Worm (Caenorhabditis elegans) whole organism, L4 larva: ENCODE data around the gene ZC204.13.

ENCODE experiments used
- D1046.2 ChIP-seq: fragments of 200-800 bp; sonication (Bioruptor generic); IDR thresholded peaks from 2 replicates; pipeline ENCODE4 v1.3.6; 2022; ENCODE audit warnings: missing genetic modification characterization, missing compliant biosample characterization
- F10B5.3 ChIP-seq: sonication (generic microtip); optimal IDR thresholded peaks from 2 replicates; lab custom pipeline; 2016; ENCODE audit warnings: mild to moderate bottlenecking, missing genetic modification characterization, missing compliant biosample characterization
- F49E8.2 ChIP-seq: sonication (generic microtip); optimal IDR thresholded peaks from 2 replicates; lab custom pipeline; 2016; ENCODE audit warnings: missing compliant biosample characterization, mild to moderate bottlenecking, missing genetic modification characterization, borderline replicate concordance
- ZK546.5 ChIP-seq, 2 experiments: sonication (generic microtip); optimal IDR thresholded peaks; 2 replicates each; lab custom pipeline; 2017; ENCODE audit warnings: missing biosample characterization in 2 of 2, missing genetic modification characterization in 2 of 2
- aha-1 ChIP-seq: fragments of 150-350 bp; peaks from one replicate; lab custom pipeline; 2014; ENCODE audit warnings: missing biosample characterization, missing genetic modification characterization
- aly-2 ChIP-seq: sonication (generic microtip); optimal IDR thresholded peaks from 2 replicates; lab custom pipeline; 2018; ENCODE audit warnings: missing biosample characterization, missing genetic modification characterization
- ceh-28 ChIP-seq: fragments of 150-350 bp; optimal IDR thresholded peaks from 2 replicates; lab custom pipeline; 2014; ENCODE audit warnings: missing biosample characterization, missing genetic modification reagents, missing genetic modification characterization
- ceh-32 ChIP-seq: sonication (generic microtip); optimal IDR thresholded peaks from 2 replicates; lab custom pipeline; 2016; ENCODE audit warnings: mild to moderate bottlenecking, missing genetic modification characterization, missing compliant biosample characterization; ENCODE audit not compliant: poor library complexity
- ceh-44 ChIP-seq: fragments of 200-800 bp; sonication (Bioruptor generic); IDR thresholded peaks from 2 replicates; pipeline ENCODE4 v1.3.6; 2022; ENCODE audit warnings: missing genetic modification reagents, missing genetic modification characterization, missing compliant biosample characterization
- ctbp-1 ChIP-seq: fragments of 200-800 bp; sonication (Bioruptor generic); IDR thresholded peaks from 2 replicates; pipeline ENCODE4 v1.3.6; 2022; ENCODE audit warnings: missing genetic modification reagents, missing genetic modification characterization, missing compliant biosample characterization
- dmd-6 ChIP-seq: fragments of 200-800 bp; sonication (Bioruptor generic); IDR thresholded peaks from 2 replicates; pipeline ENCODE4 v1.3.6; 2022; ENCODE audit warnings: missing genetic modification reagents, missing genetic modification characterization, missing compliant biosample characterization
- duxl-1 ChIP-seq: sonication (generic microtip); optimal IDR thresholded peaks from 2 replicates; lab custom pipeline; 2016; ENCODE audit warnings: mild to moderate bottlenecking, missing genetic modification characterization, moderate library complexity, missing compliant biosample characterization; ENCODE audit not compliant: poor library complexity
- fkh-10 ChIP-seq: fragments of 150-350 bp; optimal IDR thresholded peaks from 2 replicates; lab custom pipeline; 2014; ENCODE audit warnings: missing biosample characterization, missing genetic modification reagents, missing genetic modification characterization
- fos-1 ChIP-seq: fragments of 150-350 bp; optimal IDR thresholded peaks from 2 replicates; lab custom pipeline; 2014; ENCODE audit warnings: missing biosample characterization, missing genetic modification characterization
- gei-8 ChIP-seq: fragments of 200-800 bp; sonication (Bioruptor generic); optimal IDR thresholded peaks from 2 replicates; lab custom pipeline; 2018; ENCODE audit warnings: mild to moderate bottlenecking, missing genetic modification characterization, missing compliant biosample characterization
- hlh-30 ChIP-seq: sonication (generic microtip); optimal IDR thresholded peaks from 2 replicates; lab custom pipeline; 2017; ENCODE audit warnings: antibody characterized with exemption, mild to moderate bottlenecking, missing genetic modification characterization, missing compliant biosample characterization; ENCODE audit not compliant: insufficient read depth
- lin-29 ChIP-seq: fragments of 200-800 bp; sonication (Bioruptor generic); IDR thresholded peaks from 2 replicates; pipeline ENCODE4 v1.3.6; 2022; ENCODE audit warnings: missing genetic modification reagents, missing genetic modification characterization, missing compliant biosample characterization
- mdl-1 ChIP-seq, 2 experiments: fragments of 150-350 bp in 1 of 2; sonication (generic microtip) in 1 of 2; optimal IDR thresholded peaks; 2 replicates each; lab custom pipeline; 2014 to 2017; ENCODE audit warnings: missing biosample characterization in 2 of 2, missing genetic modification characterization in 2 of 2
- mdt-29 ChIP-seq: fragments of 200-800 bp; sonication (Bioruptor generic); IDR thresholded peaks from 2 replicates; pipeline ENCODE4 v1.3.6; 2022; ENCODE audit warnings: missing genetic modification reagents, missing genetic modification characterization, missing compliant biosample characterization
- mes-2 ChIP-seq: sonication (generic microtip); optimal IDR thresholded peaks from 2 replicates; lab custom pipeline; 2016; ENCODE audit warnings: missing genotype, mild to moderate bottlenecking, missing genetic modification characterization, missing compliant biosample characterization; ENCODE audit not compliant: poor library complexity, severe bottlenecking
- nhr-10 ChIP-seq: fragments of 150-350 bp; optimal IDR thresholded peaks from 2 replicates; lab custom pipeline; 2014; ENCODE audit warnings: missing biosample characterization, missing genetic modification characterization
- nhr-111 ChIP-seq: fragments of 200-800 bp; sonication (Bioruptor generic); optimal IDR thresholded peaks from 2 replicates; lab custom pipeline; 2018; ENCODE audit warnings: mild to moderate bottlenecking, missing genetic modification characterization, missing compliant biosample characterization
- nhr-48 ChIP-seq: sonication (generic microtip); optimal IDR thresholded peaks from 2 replicates; lab custom pipeline; 2016; ENCODE audit warnings: mild to moderate bottlenecking, missing genetic modification characterization, missing compliant biosample characterization
- nhr-6 ChIP-seq: fragments of 150-350 bp; optimal IDR thresholded peaks from 2 replicates; lab custom pipeline; 2014; ENCODE audit warnings: missing biosample characterization, missing genetic modification characterization
- pha-4 ChIP-seq, 2 experiments: fragments of 150-350 bp in 1 of 2; fragments of 200-800 bp in 1 of 2; sonication (Bioruptor generic) in 1 of 2; IDR thresholded peaks in 1 of 2; optimal IDR thresholded peaks in 1 of 2; 2 replicates each; pipeline versions ENCODE4 v1.3.6 to Lab custom; 2014 to 2022; ENCODE audit warnings: missing genetic modification characterization in 2 of 2, missing genetic modification reagents in 2 of 2, missing biosample characterization in 1 of 2, missing compliant biosample characterization in 1 of 2
- set-16 ChIP-seq: fragments of 200-800 bp; sonication (Bioruptor generic); IDR thresholded peaks from 2 replicates; pipeline ENCODE4 v1.3.6; 2022; ENCODE audit warnings: missing genetic modification reagents, missing genetic modification characterization, missing compliant biosample characterization
- unc-62 ChIP-seq, 3 experiments: fragments of 150-350 bp in 1 of 3; sonication (generic microtip); optimal IDR thresholded peaks in 2 of 3; peaks in 1 of 3; 1 replicate in 1 of 3; 2 replicates in 2 of 3; lab custom pipeline; 2014 to 2017; ENCODE audit warnings: missing biosample characterization in 3 of 3, missing genetic modification characterization in 3 of 3, missing genetic modification reagents in 3 of 3, missing genotype in 1 of 3
- zag-1 ChIP-seq: fragments of 150-350 bp; optimal IDR thresholded peaks from 2 replicates; lab custom pipeline; 2014; ENCODE audit warnings: missing biosample characterization, missing genetic modification characterization
- zfp-3 ChIP-seq: fragments of 200-800 bp; sonication (Bioruptor generic); conservative IDR thresholded peaks from 2 replicates; pipeline ENCODE4 v1.3.6; 2022; ENCODE audit warnings: missing genetic modification reagents, missing genetic modification characterization, missing compliant biosample characterization
- zip-2 ChIP-seq: fragments of 150-350 bp; optimal IDR thresholded peaks from 2 replicates; lab custom pipeline; 2014; ENCODE audit warnings: missing biosample characterization, missing genetic modification characterization

Gene ZC204.13

DNA sequence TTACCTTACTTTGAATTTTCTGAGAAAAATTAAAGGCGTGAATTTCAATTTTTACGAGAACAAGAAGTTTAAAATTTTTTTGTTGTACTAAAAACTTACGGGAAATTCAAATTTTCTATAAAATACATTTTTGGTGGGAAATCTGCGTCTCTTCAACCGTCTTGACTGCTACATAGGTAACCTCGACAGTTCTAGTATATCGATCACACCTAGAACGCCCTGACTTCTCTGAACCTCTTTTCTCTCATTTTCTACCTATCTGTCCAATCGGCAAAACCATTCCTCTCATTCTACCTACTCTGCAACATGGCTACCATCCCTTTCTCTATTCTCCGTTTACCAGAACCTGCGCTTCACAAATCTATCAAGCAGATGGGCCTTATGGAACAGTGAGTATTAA is 23.0 kb upstream of the ZC204.13 start, which contains the start of gene fbxb-25:
Gene fbxb-25 (plus strand): TSS at position 301 of the 400 bp plus-strand sequence.
- peak; percentile 39 for TF ChIP-seq aha-1 (tag; lab: Kevin White, UChicago)
- no peak for TF ChIP-seq F10B5.3 (tag; lab: Kevin White, UChicago)
- no peak for TF ChIP-seq fkh-10 (GFP tag; lab: Kevin White, UChicago)
- peak; percentile 53 for TF ChIP-seq duxl-1 (tag; lab: Kevin White, UChicago)
- no peak for TF ChIP-seq pha-4 (GFP tag; IDR thresholded peaks at IDR 0.05; lab: Robert Waterston, UW)
- no peak for TF ChIP-seq pha-4 (tag; optimal IDR thresholded peaks at IDR 0.05; lab: Kevin White, UChicago)

ce11 chrII:1682218-1682617 is 21.4 kb upstream of the ZC204.13 start, which contains the start of gene fbxb-26:
Gene fbxb-26, plus strand, starts transcription at chrII:1682518.
- TF ChIP-seq nhr-10 (tag; lab: Kevin White, UChicago) (no peak), dmd-6 (GFP tag; lab: Robert Waterston, UW) (no peak), gei-8 (no peak), mdt-29 (GFP tag; lab: Robert Waterston, UW) (no peak), ceh-44 (GFP tag; lab: Robert Waterston, UW) (no peak)

DNA sequence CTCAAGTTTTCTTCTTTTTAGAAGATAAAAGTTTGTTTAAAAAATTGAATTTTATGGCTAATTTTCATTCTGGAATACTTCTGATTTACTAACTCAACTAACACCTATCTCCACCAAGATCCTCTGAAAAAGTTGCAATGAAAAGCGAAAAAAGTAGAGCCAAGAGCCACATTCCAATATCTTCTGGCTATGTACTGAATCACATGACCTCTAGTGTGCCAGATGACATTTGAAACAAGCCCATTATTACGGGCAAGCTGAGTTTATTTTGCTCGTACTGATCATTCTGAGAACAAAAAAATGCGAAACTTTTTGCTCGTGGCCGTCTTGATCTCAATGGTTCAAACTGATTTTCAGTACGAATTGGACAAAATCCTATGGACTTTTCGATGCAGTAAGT is 18.3 kb upstream of the ZC204.13 start, which contains the start of gene irld-36:
Gene irld-36 (plus strand): TSS at position 301 of the 400 bp plus-strand sequence.
- no peak for TF ChIP-seq zag-1 (tag; lab: Kevin White, UChicago)
- no peak for TF ChIP-seq nhr-111 (GFP tag; lab: Kevin White, UChicago)
- TF ChIP-seq mdt-29 (GFP tag; lab: Robert Waterston, UW), result no peak
- no peak for TF ChIP-seq fos-1 (tag; lab: Kevin White, UChicago)
- TF ChIP-seq nhr-6 (tag; lab: Kevin White, UChicago), result no peak
- TF ChIP-seq F49E8.2 (tag; lab: Kevin White, UChicago), result no peak
- no peak for TF ChIP-seq ceh-32 (tag; lab: Kevin White, UChicago)
- no peak for TF ChIP-seq zip-2 (tag; lab: Kevin White, UChicago)
- TF ChIP-seq mes-2 (tag; lab: Kevin White, UChicago), result no peak
- no peak for TF ChIP-seq nhr-48 (tag; lab: Kevin White, UChicago)
- TF ChIP-seq ctbp-1, result no peak
- no peak for TF ChIP-seq nhr-10 (tag; lab: Kevin White, UChicago)

DNA sequence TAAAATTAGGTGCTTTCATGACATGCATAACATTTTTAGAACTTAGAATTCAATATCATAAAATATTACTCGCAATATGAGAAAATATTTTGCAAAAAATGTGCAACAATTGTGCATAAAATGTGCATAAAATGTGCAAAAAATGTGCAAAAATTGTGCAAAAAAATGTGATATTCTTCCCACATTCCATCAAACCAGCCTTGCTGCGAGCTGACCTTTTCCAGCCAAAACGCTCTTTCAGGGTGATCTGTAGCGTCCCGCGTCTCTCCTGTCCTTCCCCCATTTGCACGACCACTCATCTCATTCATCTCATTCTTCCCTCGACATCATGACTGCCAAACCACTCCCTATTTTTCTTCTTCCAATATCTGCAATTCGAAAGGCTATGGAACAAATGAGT is 15.3 kb upstream of the ZC204.13 start, which contains the start of gene fbxb-17:
Gene fbxb-17 (plus strand): TSS at position 301 of the 400 bp plus-strand sequence.
- TF ChIP-seq ZK546.5 (tag; optimal IDR thresholded peaks at IDR 0.05; lab: Kevin White, UChicago) (no peak), mdl-1 (tag; optimal IDR thresholded peaks at IDR 0.05; lab: Kevin White, UChicago) (no peak), D1046.2 (GFP tag; lab: Robert Waterston, UW) (no peak), unc-62 (GFP tag; optimal IDR thresholded peaks at IDR 0.05 in 1 of 2; lab: Kevin White, UChicago) (peak in 1 of 2 experiments; percentile 5), unc-62 (tag; optimal IDR thresholded peaks at IDR 0.05; lab: Kevin White, UChicago) (no peak), ceh-28 (tag; lab: Kevin White, UChicago) (no peak), zag-1 (tag; lab: Kevin White, UChicago) (no peak), aly-2 (no peak), nhr-10 (tag; lab: Kevin White, UChicago) (no peak), zfp-3 (GFP tag; lab: Robert Waterston, UW) (no peak)

- TF ChIP-seq lin-29 (GFP tag; lab: Robert Waterston, UW), result no peak
- TF ChIP-seq set-16 (GFP tag; lab: Robert Waterston, UW), result peak; percentile 68; the same call in 1 of the 2 replicates
- no peak for TF ChIP-seq hlh-30
- TF ChIP-seq aha-1 (tag; lab: Kevin White, UChicago), result peak; percentile 54
- TF ChIP-seq, all 104 proteins: peak for 2
Observed at ce11 chrII:1672673-1673072, 11.9 kb upstream of the ZC204.13 start.
